Comparison of ENCODE assay signal across 2 fruit fly cellular contexts in the genomic region with DNA sequence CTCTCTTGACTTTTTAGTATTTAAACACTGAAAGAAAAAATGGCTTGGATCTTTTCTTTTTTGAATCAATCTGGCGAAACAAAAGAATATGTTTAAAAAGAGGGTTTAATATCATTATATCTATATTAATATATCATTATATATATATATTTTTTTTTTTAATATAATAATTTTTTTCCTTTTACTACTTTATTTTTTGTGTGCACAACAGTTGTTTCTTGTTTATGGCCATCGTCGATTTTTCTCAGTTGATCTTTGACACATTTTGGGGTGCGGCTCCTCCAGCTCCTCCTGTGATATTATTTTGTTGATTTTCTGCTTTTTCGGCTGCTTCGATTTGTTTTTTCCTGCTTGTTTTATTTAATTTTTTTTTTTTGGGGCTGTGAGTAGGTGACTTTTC.
A peak's percentile ranks its signal among the peaks of the same experiment; 100 is the strongest.
TF ChIP-seq lines count a peak whose summit lies in the region.

No protein-coding gene starts in this region.

TF ChIP-seq in whole organism, embryonic, 481 proteins besides CTCF, POLR2A, EP300 and RAD21 (continued from another document and continues in another):
- TF ChIP-seq NC2α (GFP tag; optimal IDR thresholded peaks at IDR 0.05; lab: Kevin White, UChicago) (no peak), CG12299 (tag; optimal IDR thresholded peaks at IDR 0.05; lab: Kevin White, UChicago) (no peak), CG34376 (GFP tag; optimal IDR thresholded peaks at IDR 0.05; lab: Kevin White, UChicago) (no peak), HLH4C (GFP tag; IDR thresholded peaks at IDR 0.05; lab: Robert Waterston, UW; ENCODE audit: partially characterized antibody) (no peak), salm (tag; optimal IDR thresholded peaks at IDR 0.05; lab: Kevin White, UChicago) (no peak), Ptx1 (GFP tag; IDR thresholded peaks at IDR 0.05; lab: Robert Waterston, UW) (no peak), CG5245 (GFP tag; optimal IDR thresholded peaks at IDR 0.05; lab: Kevin White, UChicago) (no peak), CG18262 (tag; optimal IDR thresholded peaks at IDR 0.05; lab: Kevin White, UChicago) (no peak), CG4707 (GFP tag; optimal IDR thresholded peaks at IDR 0.05; lab: Kevin White, UChicago) (no peak), Ravus (GFP tag; IDR thresholded peaks at IDR 0.05; lab: Robert Waterston, UW) (no peak), Oli (tag; optimal IDR thresholded peaks at IDR 0.05; lab: Kevin White, UChicago) (no peak), CG3065 (GFP tag; optimal IDR thresholded peaks at IDR 0.05; lab: Kevin White, UChicago) (no peak), CG10209 (GFP tag; optimal IDR thresholded peaks at IDR 0.05; lab: Kevin White, UChicago) (peak; percentile 34), BtbVII (GFP tag; optimal IDR thresholded peaks at IDR 0.05; lab: Kevin White, UChicago) (no peak), stwl (tag; optimal IDR thresholded peaks at IDR 0.05; lab: Kevin White, UChicago) (no peak), ranshi (GFP tag; IDR thresholded peaks at IDR 0.05; lab: Robert Waterston, UW) (0 out of 2 replicates have a peak, but pooled peaks have one; percentile 13), CG31365 (tag; optimal IDR thresholded peaks at IDR 0.05; lab: Kevin White, UChicago) (no peak), CG13123 (GFP tag; optimal IDR thresholded peaks at IDR 0.05; lab: Kevin White, UChicago) (no peak), CG18011 (GFP tag; optimal IDR thresholded peaks at IDR 0.05; lab: Kevin White, UChicago) (no peak), Hr78 (GFP tag; optimal IDR thresholded peaks at IDR 0.05; lab: Kevin White, UChicago) (no peak), CG4854 (GFP tag; optimal IDR thresholded peaks at IDR 0.05; lab: Kevin White, UChicago) (no peak), ATbp (GFP tag; optimal IDR thresholded peaks at IDR 0.05; lab: Kevin White, UChicago) (no peak), inv (GFP tag; IDR thresholded peaks at IDR 0.05; lab: Robert Waterston, UW; ENCODE audit: partially characterized antibody) (no peak), E2f2 (GFP tag; IDR thresholded peaks at IDR 0.05; lab: Robert Waterston, UW) (peak; percentile 25; the same call in 1 of the 2 replicates), CG14014 (GFP tag; IDR thresholded peaks at IDR 0.05; lab: Robert Waterston, UW) (no peak), usp (GFP tag; optimal IDR thresholded peaks at IDR 0.05; lab: Kevin White, UChicago) (no peak), slp2 (GFP tag; optimal IDR thresholded peaks at IDR 0.05; lab: Kevin White, UChicago) (no peak), CG17359 (tag; optimal IDR thresholded peaks at IDR 0.05; lab: Kevin White, UChicago) (no peak), Ets97D (GFP tag; optimal IDR thresholded peaks at IDR 0.05; lab: Kevin White, UChicago) (no peak), CG14965 (GFP tag; optimal IDR thresholded peaks at IDR 0.05; lab: Kevin White, UChicago; ENCODE audit: borderline replicate concordance) (no peak), CG8388 (GFP tag; optimal IDR thresholded peaks at IDR 0.05; lab: Kevin White, UChicago) (peak; percentile 13), vnd (GFP tag; IDR thresholded peaks at IDR 0.05; lab: Robert Waterston, UW; ENCODE audit: partially characterized antibody) (no peak), Kr (GFP tag; optimal IDR thresholded peaks at IDR 0.05; lab: Kevin White, UChicago) (no peak), fd64A (GFP tag; optimal IDR thresholded peaks at IDR 0.05; lab: Kevin White, UChicago) (no peak), CG3407 (GFP tag; optimal IDR thresholded peaks at IDR 0.05; lab: Kevin White, UChicago) (no peak), CG6854 (GFP tag; optimal IDR thresholded peaks at IDR 0.05; lab: Kevin White, UChicago) (no peak), CG1832 (GFP tag; optimal IDR thresholded peaks at IDR 0.05; lab: Kevin White, UChicago) (no peak), Med (GFP tag; lab: Kevin White, UChicago) (no peak), Poxn (GFP tag; IDR thresholded peaks at IDR 0.05; lab: Robert Waterston, UW) (no peak), dmrt99B (tag; optimal IDR thresholded peaks at IDR 0.05; lab: Kevin White, UChicago) (peak; percentile 9), Awh (GFP tag; IDR thresholded peaks at IDR 0.05; lab: Robert Waterston, UW) (no peak), tap (tag; optimal IDR thresholded peaks at IDR 0.05; lab: Kevin White, UChicago) (no peak), run (tag; optimal IDR thresholded peaks at IDR 0.05; lab: Kevin White, UChicago) (no peak), nerfin-1 (tag; optimal IDR thresholded peaks at IDR 0.05; lab: Kevin White, UChicago) (no peak), CG13894 (tag; optimal IDR thresholded peaks at IDR 0.05; lab: Kevin White, UChicago) (no peak), jumu (GFP tag; optimal IDR thresholded peaks at IDR 0.05; lab: Kevin White, UChicago) (no peak), ase (GFP tag; IDR thresholded peaks at IDR 0.05; lab: Robert Waterston, UW) (no peak), Gug (GFP tag; IDR thresholded peaks at IDR 0.05; lab: Robert Waterston, UW) (no peak), dm (GFP tag; optimal IDR thresholded peaks at IDR 0.05; lab: Kevin White, UChicago) (no peak), Blimp-1 (GFP tag; optimal IDR thresholded peaks at IDR 0.05; lab: Kevin White, UChicago) (peak; percentile 3), CG9437 (GFP tag; optimal IDR thresholded peaks at IDR 0.05; lab: Kevin White, UChicago) (no peak), Sin3A (optimal IDR thresholded peaks at IDR 0.05; lab: Kevin White, UChicago) (no peak), CG17568 (GFP tag; optimal IDR thresholded peaks at IDR 0.05; lab: Kevin White, UChicago) (no peak), CG2712 (tag; optimal IDR thresholded peaks at IDR 0.05; lab: Kevin White, UChicago) (peak; percentile 29), nau (GFP tag; optimal IDR thresholded peaks at IDR 0.05; lab: Kevin White, UChicago) (no peak), D19B (GFP tag; optimal IDR thresholded peaks at IDR 0.05; lab: Kevin White, UChicago) (no peak), pum (GFP tag; optimal IDR thresholded peaks at IDR 0.05; lab: Kevin White, UChicago) (no peak), CG12155 (GFP tag; optimal IDR thresholded peaks at IDR 0.05; lab: Kevin White, UChicago) (no peak), CG33557 (GFP tag; optimal IDR thresholded peaks at IDR 0.05; lab: Kevin White, UChicago) (no peak), org-1 (GFP tag; optimal IDR thresholded peaks at IDR 0.05; lab: Kevin White, UChicago) (no peak), ems (GFP tag; optimal IDR thresholded peaks at IDR 0.05; lab: Kevin White, UChicago) (no peak), chm (GFP tag; IDR thresholded peaks at IDR 0.05; lab: Robert Waterston, UW) (no peak), Sry-δ (GFP tag; optimal IDR thresholded peaks at IDR 0.05; lab: Kevin White, UChicago) (no peak), gem (tag; optimal IDR thresholded peaks at IDR 0.05; lab: Kevin White, UChicago) (peak; percentile 57), nom (GFP tag; optimal IDR thresholded peaks at IDR 0.05; lab: Kevin White, UChicago) (no peak), phol (tag; optimal IDR thresholded peaks at IDR 0.05; lab: Kevin White, UChicago) (no peak), CG2889 (GFP tag; IDR thresholded peaks at IDR 0.05; lab: Robert Waterston, UW) (no peak)

TF ChIP-seq in whole organism, prepupa, 60 proteins besides CTCF, POLR2A, EP300 and RAD21 (continued from another document):
- TF ChIP-seq CG11902 (GFP tag; optimal IDR thresholded peaks at IDR 0.05; lab: Kevin White, UChicago) (no peak), CG7368 (GFP tag; optimal IDR thresholded peaks at IDR 0.05; lab: Kevin White, UChicago) (no peak), CG9139 (GFP tag; optimal IDR thresholded peaks at IDR 0.05; lab: Kevin White, UChicago) (no peak), cyc (GFP tag; optimal IDR thresholded peaks at IDR 0.05; lab: Kevin White, UChicago) (no peak), Hr4 (GFP tag; optimal IDR thresholded peaks at IDR 0.05; lab: Kevin White, UChicago) (peak; percentile 31), Smox (GFP tag; optimal IDR thresholded peaks at IDR 0.05; lab: Kevin White, UChicago) (peak; percentile 33), esn (GFP tag; optimal IDR thresholded peaks at IDR 0.05; lab: Kevin White, UChicago) (peak; percentile 72), CG3919 (GFP tag; optimal IDR thresholded peaks at IDR 0.05; lab: Kevin White, UChicago) (no peak), fd59A (GFP tag; optimal IDR thresholded peaks at IDR 0.05; lab: Kevin White, UChicago) (no peak), spab (GFP tag; optimal IDR thresholded peaks at IDR 0.05; lab: Kevin White, UChicago) (no peak), achi (GFP tag; optimal IDR thresholded peaks at IDR 0.05; lab: Kevin White, UChicago) (peak; percentile 52), CG6163 (GFP tag; IDR thresholded peaks at IDR 0.05; lab: Robert Waterston, UW) (0 out of 3 replicates have a peak, but pooled peaks have one; percentile 44), CG3032 (tag; optimal IDR thresholded peaks at IDR 0.05; lab: Kevin White, UChicago) (no peak), CG6808 (GFP tag; optimal IDR thresholded peaks at IDR 0.05; lab: Kevin White, UChicago) (no peak), Eip93F (GFP tag; optimal IDR thresholded peaks at IDR 0.05; lab: Kevin White, UChicago) (no peak), CG15336 (GFP tag; IDR thresholded peaks at IDR 0.05; lab: Robert Waterston, UW) (peak; percentile 79), CG31627 (GFP tag; optimal IDR thresholded peaks at IDR 0.05; lab: Kevin White, UChicago) (peak; percentile 13), Ets21C (GFP tag; optimal IDR thresholded peaks at IDR 0.05; lab: Kevin White, UChicago) (no peak), Blimp-1 (GFP tag; optimal IDR thresholded peaks at IDR 0.05; lab: Kevin White, UChicago) (no peak), CG16779 (tag; optimal IDR thresholded peaks at IDR 0.05; lab: Kevin White, UChicago) (no peak), Eip75B (GFP tag; optimal IDR thresholded peaks at IDR 0.05; lab: Kevin White, UChicago) (no peak), Gug (GFP tag; IDR thresholded peaks at IDR 0.05; lab: Robert Waterston, UW) (no peak), CG8119 (GFP tag; IDR thresholded peaks at IDR 0.05; lab: Robert Waterston, UW) (peak; percentile 70; the same call in 2 of the 3 replicates), net (GFP tag; optimal IDR thresholded peaks at IDR 0.05; lab: Kevin White, UChicago) (no peak), dac (GFP tag; optimal IDR thresholded peaks at IDR 0.05; lab: Kevin White, UChicago) (no peak), Sox102F (GFP tag; optimal IDR thresholded peaks at IDR 0.05; lab: Kevin White, UChicago) (peak; percentile 44), CG8319 (GFP tag; optimal IDR thresholded peaks at IDR 0.05; lab: Kevin White, UChicago) (no peak), Eip78C (GFP tag; lab: Kevin White, UChicago) (peak; percentile 67), vri (GFP tag; optimal IDR thresholded peaks at IDR 0.05; lab: Kevin White, UChicago) (no peak), acj6 (GFP tag; optimal IDR thresholded peaks at IDR 0.05; lab: Kevin White, UChicago) (peak; percentile 63), Lpt (GFP tag; optimal IDR thresholded peaks at IDR 0.05; lab: Kevin White, UChicago) (no peak), eg (GFP tag; IDR thresholded peaks at IDR 0.05; lab: Robert Waterston, UW) (peak; percentile 73), Sox14 (GFP tag; optimal IDR thresholded peaks at IDR 0.05; lab: Kevin White, UChicago) (no peak), CG32006 (GFP tag; optimal IDR thresholded peaks at IDR 0.05; lab: Kevin White, UChicago) (peak; percentile 54), Sox15 (GFP tag; optimal IDR thresholded peaks at IDR 0.05; lab: Kevin White, UChicago) (no peak), fkh (GFP tag; optimal IDR thresholded peaks at IDR 0.05; lab: Kevin White, UChicago) (no peak), CG11294 (GFP tag; IDR thresholded peaks at IDR 0.05; lab: Robert Waterston, UW) (no peak), lz (GFP tag; optimal IDR thresholded peaks at IDR 0.05; lab: Kevin White, UChicago) (peak; percentile 19)
TF ChIP-seq in whole organism, prepupa: peak in this region for 27.
